Fruit fly (Drosophila melanogaster) whole organism, embryonic: ENCODE data around the gene CG11085.

Experiments
- Aef1 ChIP-seq: fragments of 200-800 bp; sonication (Bioruptor generic); IDR thresholded peaks from 3 replicates; pipeline ENCODE4 v1.3.6; 2022; ENCODE audit warnings: missing biosample characterization, missing genetic modification characterization
- Atf-2 ChIP-seq: fragments of 200-800 bp; sonication (Bioruptor generic); optimal IDR thresholded peaks from 2 replicates; lab custom pipeline; 2016; ENCODE audit warnings: missing biosample characterization, missing genetic modification characterization
- Awh ChIP-seq: fragments of 200-800 bp; sonication (Bioruptor generic); IDR thresholded peaks from 2 replicates; pipeline ENCODE4, ENCODE4 v1.3.6; 2022; ENCODE audit warnings: missing biosample characterization, missing genetic modification characterization
- CG10543 ChIP-seq: fragments of 200-800 bp; sonication (Bioruptor generic); optimal IDR thresholded peaks from 3 replicates; lab custom pipeline; 2017; ENCODE audit warnings: missing biosample characterization, mild to moderate bottlenecking, missing genetic modification characterization, moderate library complexity
- CG11093 ChIP-seq: fragments of 200-800 bp; sonication (Bioruptor generic); IDR thresholded peaks from 3 replicates; pipeline ENCODE4 v1.3.6; 2022; ENCODE audit warnings: missing biosample characterization, missing genetic modification characterization
- CG11247 ChIP-seq: fragments of 200-800 bp; sonication (Bioruptor generic); IDR thresholded peaks from 2 replicates; pipeline ENCODE4 v1.3.6; 2022; ENCODE audit warnings: missing biosample characterization, missing genetic modification characterization
- CG12155 ChIP-seq: fragments of 200-800 bp; sonication (Bioruptor generic); optimal IDR thresholded peaks from 3 replicates; lab custom pipeline; 2016; ENCODE audit warnings: missing biosample characterization, missing genetic modification characterization
- CG12299 ChIP-seq: fragments of 200-800 bp; sonication (Bioruptor generic); optimal IDR thresholded peaks from 2 replicates; lab custom pipeline; 2018; ENCODE audit warnings: missing biosample characterization, mild to moderate bottlenecking, missing genetic modification characterization
- CG12744 ChIP-seq: fragments of 200-800 bp; sonication (Bioruptor generic); optimal IDR thresholded peaks from 2 replicates; lab custom pipeline; 2016; ENCODE audit warnings: missing biosample characterization, missing genetic modification characterization
- CG14965 ChIP-seq: fragments of 200-800 bp; sonication (Bioruptor generic); optimal IDR thresholded peaks from 2 replicates; lab custom pipeline; 2016; ENCODE audit warnings: missing biosample characterization, missing genetic modification characterization, borderline replicate concordance
- CG15011 ChIP-seq: fragments of 200-800 bp; sonication (Bioruptor generic); optimal IDR thresholded peaks from 3 replicates; lab custom pipeline; 2018; ENCODE audit warnings: missing biosample characterization, mild to moderate bottlenecking, missing genetic modification characterization
- CG17359 ChIP-seq: fragments of 200-800 bp; sonication (Bioruptor generic); optimal IDR thresholded peaks from 3 replicates; lab custom pipeline; 2018; ENCODE audit warnings: missing biosample characterization, mild to moderate bottlenecking, missing genetic modification characterization, moderate library complexity
- CG17361 ChIP-seq: fragments of 200-800 bp; sonication (Bioruptor generic); IDR thresholded peaks from 3 replicates; pipeline ENCODE4 v1.3.6; 2022; ENCODE audit warnings: missing biosample characterization, missing genetic modification characterization
- CG18599 ChIP-seq: fragments of 200-800 bp; sonication (Bioruptor generic); optimal IDR thresholded peaks from 3 replicates; lab custom pipeline; 2017; ENCODE audit warnings: missing biosample characterization, missing genetic modification characterization, mild to moderate bottlenecking, moderate library complexity, missing genetic modification reagents
- CG2712 ChIP-seq: fragments of 200-800 bp; optimal IDR thresholded peaks from 3 replicates; lab custom pipeline; 2019; ENCODE audit warnings: missing biosample characterization, mild to moderate bottlenecking, missing genetic modification characterization, moderate library complexity
- CG3726 ChIP-seq: fragments of 200-800 bp; sonication (Bioruptor generic); IDR thresholded peaks from 3 replicates; pipeline ENCODE4, ENCODE4 v1.3.6; 2022; ENCODE audit warnings: missing biosample characterization, missing genetic modification characterization
- Dad ChIP-seq: fragments of 200-800 bp; sonication (Bioruptor generic); optimal IDR thresholded peaks from 3 replicates; lab custom pipeline; 2016; ENCODE audit warnings: missing biosample characterization, missing genetic modification characterization
- Dp ChIP-seq: fragments of 200-800 bp; sonication (Bioruptor generic); optimal IDR thresholded peaks from 2 replicates; lab custom pipeline; 2018; ENCODE audit warnings: missing biosample characterization, mild to moderate bottlenecking, missing genetic modification characterization, moderate library complexity
- E2f1 ChIP-seq: fragments of 200-800 bp; sonication (Bioruptor generic); IDR thresholded peaks from 2 replicates; pipeline ENCODE4 v1.3.6; 2022; ENCODE audit warnings: missing biosample characterization, missing genetic modification characterization
- E2f2 ChIP-seq: fragments of 200-800 bp; sonication (Bioruptor generic); IDR thresholded peaks from 2 replicates; pipeline ENCODE4 v1.3.6; 2022; ENCODE audit warnings: missing biosample characterization, missing genetic modification characterization
- Ets97D ChIP-seq: fragments of 200-800 bp; sonication (Bioruptor generic); optimal IDR thresholded peaks from 3 replicates; lab custom pipeline; 2016; ENCODE audit warnings: missing biosample characterization, missing genetic modification characterization
- Hr78 ChIP-seq, 2 experiments: fragments of 200-800 bp in 1 of 2; fragments of >200 bp in 1 of 2; sonication (Bioruptor generic) in 1 of 2; optimal IDR thresholded peaks; 2 replicates each; lab custom pipeline; 2017 to 2019; ENCODE audit warnings: missing biosample characterization in 2 of 2, missing genetic modification characterization in 2 of 2, mild to moderate bottlenecking in 1 of 2, moderate library complexity in 1 of 2
- NFAT ChIP-seq: fragments of 200-800 bp; sonication (Bioruptor generic); IDR thresholded peaks from 2 replicates; pipeline ENCODE4 v1.3.6; 2022; ENCODE audit warnings: missing biosample characterization, missing genetic modification characterization
- Neu2 ChIP-seq: fragments of 200-800 bp; sonication (Bioruptor generic); optimal IDR thresholded peaks from 3 replicates; lab custom pipeline; 2016; ENCODE audit warnings: missing biosample characterization, missing genetic modification characterization, borderline replicate concordance
- Rfx ChIP-seq: fragments of 200-800 bp; sonication (Bioruptor generic); IDR thresholded peaks from 2 replicates; pipeline ENCODE4 v1.3.6; 2022; ENCODE audit warnings: missing biosample characterization, missing genetic modification characterization
- Side ChIP-seq: fragments of 200-800 bp; sonication (Bioruptor generic); optimal IDR thresholded peaks from 2 replicates; lab custom pipeline; 2016; ENCODE audit warnings: missing biosample characterization, missing genetic modification characterization
- Sin3A ChIP-seq: fragments of >200 bp; optimal IDR thresholded peaks from 2 replicates; lab custom pipeline; 2018
- Ssrp ChIP-seq: fragments of 200-800 bp; sonication (Bioruptor generic); optimal IDR thresholded peaks from 2 replicates; lab custom pipeline; 2018; ENCODE audit warnings: missing biosample characterization, mild to moderate bottlenecking, missing genetic modification characterization, moderate library complexity
- Xbp1 ChIP-seq: fragments of 200-800 bp; sonication (Bioruptor generic); optimal IDR thresholded peaks from 3 replicates; lab custom pipeline; 2016; ENCODE audit warnings: missing biosample characterization, mild to moderate bottlenecking, missing genetic modification characterization
- aop ChIP-seq: fragments of 200-800 bp; sonication (Bioruptor generic); IDR thresholded peaks from 2 replicates; pipeline ENCODE4 v1.3.6; 2022; ENCODE audit warnings: missing biosample characterization, missing genetic modification characterization
- bbx ChIP-seq: fragments of 200-800 bp; sonication (Bioruptor generic); IDR thresholded peaks from 2 replicates; pipeline ENCODE4 v1.3.6; 2022; ENCODE audit warnings: missing biosample characterization, missing genetic modification characterization; ENCODE audit not compliant: partially characterized antibody
- btn ChIP-seq: fragments of 200-800 bp; sonication (Bioruptor generic); optimal IDR thresholded peaks from 2 replicates; lab custom pipeline; 2016; ENCODE audit warnings: missing biosample characterization, missing genetic modification characterization
- cg ChIP-seq: fragments of 200-800 bp; sonication (Bioruptor generic); optimal IDR thresholded peaks from 3 replicates; lab custom pipeline; 2019; ENCODE audit warnings: missing biosample characterization, mild to moderate bottlenecking, missing genetic modification characterization, moderate library complexity
- dan ChIP-seq: fragments of 200-800 bp; sonication (Bioruptor generic); IDR thresholded peaks from 2 replicates; pipeline ENCODE4 v1.3.6; 2022; ENCODE audit warnings: missing biosample characterization, missing genetic modification characterization
- fu2 ChIP-seq: fragments of 200-800 bp; sonication (Bioruptor generic); optimal IDR thresholded peaks from 2 replicates; lab custom pipeline; 2016; ENCODE audit warnings: missing biosample characterization, missing genetic modification characterization
- her ChIP-seq: fragments of 200-800 bp; sonication (Bioruptor generic); optimal IDR thresholded peaks from 2 replicates; lab custom pipeline; 2016; ENCODE audit warnings: missing biosample characterization, missing genetic modification characterization
- jing ChIP-seq: fragments of 200-800 bp; sonication (Bioruptor generic); optimal IDR thresholded peaks from 2 replicates; lab custom pipeline; 2018; ENCODE audit warnings: missing biosample characterization, mild to moderate bottlenecking, missing genetic modification characterization
- kah ChIP-seq: fragments of 200-800 bp; sonication (Bioruptor generic); optimal IDR thresholded peaks from 2 replicates; lab custom pipeline; 2018; ENCODE audit warnings: missing biosample characterization, mild to moderate bottlenecking, missing genetic modification characterization
- kay ChIP-seq: fragments of 200-800 bp; sonication (Bioruptor generic); optimal IDR thresholded peaks from 2 replicates; lab custom pipeline; 2016; ENCODE audit warnings: missing biosample characterization, missing genetic modification characterization
- lola ChIP-seq, 3 experiments: fragments of >200 bp in 2 of 3; fragments of 200-800 bp in 1 of 3; sonication (Bioruptor generic) in 1 of 3; optimal IDR thresholded peaks; 2 replicates each; lab custom pipeline; 2017 to 2019; ENCODE audit warnings: missing biosample characterization in 3 of 3, missing genetic modification characterization in 3 of 3, mild to moderate bottlenecking in 1 of 3, moderate library complexity in 1 of 3
- luna ChIP-seq: fragments of 200-800 bp; sonication (Bioruptor generic); optimal IDR thresholded peaks from 2 replicates; lab custom pipeline; 2016; ENCODE audit warnings: missing biosample characterization, missing genetic modification characterization
- otp ChIP-seq: fragments of 200-800 bp; sonication (Bioruptor generic); IDR thresholded peaks from 3 replicates; pipeline ENCODE4, ENCODE4 v1.3.6; 2022; ENCODE audit warnings: missing biosample characterization, missing genetic modification characterization
- pb ChIP-seq: fragments of 200-800 bp; sonication (Bioruptor generic); optimal IDR thresholded peaks from 3 replicates; lab custom pipeline; 2016; ENCODE audit warnings: missing biosample characterization, missing genetic modification characterization
- phol ChIP-seq: fragments of 200-800 bp; sonication (Bioruptor generic); optimal IDR thresholded peaks from 3 replicates; lab custom pipeline; 2018; ENCODE audit warnings: missing biosample characterization, mild to moderate bottlenecking, missing genetic modification characterization, moderate library complexity
- pzg ChIP-seq: fragments of 200-800 bp; sonication (Bioruptor generic); optimal IDR thresholded peaks from 3 replicates; lab custom pipeline; 2018; ENCODE audit warnings: missing biosample characterization, mild to moderate bottlenecking, missing genetic modification characterization, moderate library complexity
- sima ChIP-seq: fragments of 200-800 bp; sonication (Bioruptor generic); optimal IDR thresholded peaks from 2 replicates; lab custom pipeline; 2016; ENCODE audit warnings: missing biosample characterization, missing genetic modification characterization
- sob ChIP-seq: fragments of 200-800 bp; sonication (Bioruptor generic); IDR thresholded peaks from 2 replicates; pipeline ENCODE4 v1.3.6; 2022; ENCODE audit warnings: missing biosample characterization, missing genetic modification characterization
- unpg ChIP-seq: fragments of 200-800 bp; sonication (Bioruptor generic); optimal IDR thresholded peaks from 3 replicates; lab custom pipeline; 2018; ENCODE audit warnings: missing biosample characterization, mild to moderate bottlenecking, missing genetic modification characterization, moderate library complexity
- z ChIP-seq: fragments of 200-800 bp; sonication (Bioruptor generic); IDR thresholded peaks from 3 replicates; pipeline ENCODE4 v1.3.6; 2022; ENCODE audit warnings: missing biosample characterization, missing genetic modification characterization
- zen ChIP-seq: fragments of 200-800 bp; sonication (Bioruptor generic); optimal IDR thresholded peaks from 3 replicates; lab custom pipeline; 2018; ENCODE audit warnings: missing biosample characterization, mild to moderate bottlenecking, missing genetic modification characterization, moderate library complexity
- zf30C ChIP-seq: fragments of 200-800 bp; sonication (Bioruptor generic); optimal IDR thresholded peaks from 3 replicates; lab custom pipeline; 2018; ENCODE audit warnings: missing biosample characterization, mild to moderate bottlenecking, missing genetic modification characterization

The CG11085 gene

dm6 chrX:12629564-12629963, 13.4 kb downstream of the CG11085 start, which contains the start of the genes Aven and CG2540 (continued):
- TF ChIP-seq CG12155 (GFP tag; lab: Kevin White, UChicago) (peak; percentile 74), her (GFP tag; lab: Kevin White, UChicago) (no peak), CG12299 (tag; lab: Kevin White, UChicago) (peak; percentile 80), btn (no peak), CG14965 (GFP tag; lab: Kevin White, UChicago) (no peak), Rfx (peak; percentile 60; the same call in 1 of the 2 replicates), CG18599 (GFP tag; lab: Kevin White, UChicago) (peak; percentile 92), dan (GFP tag; lab: Robert Waterston, UW) (no peak), NFAT (GFP tag; lab: Robert Waterston, UW) (peak; percentile 15; the same call in 1 of the 2 replicates), otp (GFP tag; lab: Robert Waterston, UW) (no peak), Atf-2 (no peak), CG11247 (GFP tag; lab: Robert Waterston, UW) (peak; percentile 30; the same call in 1 of the 2 replicates), CG17361 (GFP tag; lab: Robert Waterston, UW) (peak; percentile 93), fu2 (GFP tag; lab: Kevin White, UChicago) (no peak), luna (GFP tag; lab: Kevin White, UChicago) (no peak), Side (no peak), unpg (GFP tag; lab: Kevin White, UChicago) (peak; percentile 86), sob (GFP tag; lab: Robert Waterston, UW) (peak; percentile 75), pzg (GFP tag; lab: Kevin White, UChicago) (peak; percentile 22), bbx (no peak), zen (tag; lab: Kevin White, UChicago) (peak; percentile 81), Neu2 (GFP tag; lab: Kevin White, UChicago) (no peak), zf30C (GFP tag; lab: Kevin White, UChicago) (no peak), E2f1 (GFP tag; lab: Robert Waterston, UW) (peak; percentile 69), kah (GFP tag; lab: Kevin White, UChicago) (peak; percentile 71), Hr78 (GFP tag; optimal IDR thresholded peaks at IDR 0.05; lab: Kevin White, UChicago) (peak in 1 of 2 experiments; percentile 47), CG17359 (tag; lab: Kevin White, UChicago) (peak; percentile 82), sima (GFP tag; lab: Kevin White, UChicago) (no peak), Ets97D (no peak), Aef1 (GFP tag; lab: Robert Waterston, UW) (0 out of 3 replicates have a peak, but pooled peaks have one; percentile 13), phol (tag; lab: Kevin White, UChicago) (peak; percentile 87), CG15011 (GFP tag; lab: Kevin White, UChicago) (peak; percentile 44), jing (GFP tag; lab: Kevin White, UChicago) (no peak), CG3726 (GFP tag; lab: Robert Waterston, UW) (no peak), cg (no peak), pb (GFP tag; lab: Kevin White, UChicago) (no peak), E2f2 (GFP tag; lab: Robert Waterston, UW) (peak; percentile 59), Dad (GFP tag; lab: Kevin White, UChicago) (no peak), z (GFP tag; lab: Robert Waterston, UW) (no peak), Sin3A (lab: Kevin White, UChicago) (no peak), Ssrp (peak; percentile 83), aop (GFP tag; lab: Robert Waterston, UW) (no peak), Dp (GFP tag; lab: Kevin White, UChicago) (peak; percentile 4), CG10543 (GFP tag; lab: Kevin White, UChicago) (peak; percentile 89), lola (GFP tag; optimal IDR thresholded peaks at IDR 0.05; lab: Kevin White, UChicago) (peak in 1 of 3 experiments; percentile 86), CG2712 (tag; lab: Kevin White, UChicago) (peak; percentile 90), CG12744 (GFP tag; lab: Kevin White, UChicago) (no peak), CG11093 (GFP tag; lab: Robert Waterston, UW) (no peak), kay (GFP tag; lab: Kevin White, UChicago) (peak; percentile 3), Xbp1 (peak; percentile 73), Awh (GFP tag; lab: Robert Waterston, UW) (peak; percentile 60)
